Worm (Caenorhabditis elegans): Measurements from ENCODE around the gene epc-1.
A peak's percentile ranks its signal among the peaks of the same experiment; 100 is the strongest.

DNA sequence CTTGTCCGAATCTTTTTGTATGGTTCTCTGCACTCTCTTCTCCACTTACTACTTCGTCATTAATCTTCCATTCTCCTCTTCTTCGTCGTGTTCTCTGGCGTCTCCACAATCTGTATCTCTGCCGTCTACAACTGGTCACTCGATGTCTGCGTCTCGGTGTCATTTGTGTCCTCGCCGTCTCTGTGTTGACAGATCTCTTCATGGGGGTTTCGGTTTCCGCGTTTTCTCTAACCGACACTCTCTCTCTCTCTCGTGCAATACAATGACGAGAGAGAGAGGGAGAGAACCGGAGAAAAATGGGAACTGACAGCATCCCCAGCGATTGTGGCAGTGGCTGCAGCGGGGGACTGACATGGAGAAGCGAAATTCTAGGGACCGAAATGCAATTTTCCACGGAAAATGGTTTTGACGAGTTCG is 4.1 kb upstream of the epc-1 start:
- TF ChIP-seq nhr-25 (tag; optimal IDR thresholded peaks at IDR 0.05; ENCODE audit: borderline replicate concordance, insufficient read depth) (peak; percentile 98), set-16 (GFP tag; IDR thresholded peaks at IDR 0.05) (peak; percentile 90), F10B5.3 (tag; optimal IDR thresholded peaks at IDR 0.05) (peak; percentile 75), D1046.2 (GFP tag; IDR thresholded peaks at IDR 0.05) (0 out of 2 replicates have a peak, but pooled peaks have one; percentile 53)

Measured in whole organism, L4 larva.